Worm (Caenorhabditis elegans): Measurements from ENCODE around the gene btb-20.

DNA sequence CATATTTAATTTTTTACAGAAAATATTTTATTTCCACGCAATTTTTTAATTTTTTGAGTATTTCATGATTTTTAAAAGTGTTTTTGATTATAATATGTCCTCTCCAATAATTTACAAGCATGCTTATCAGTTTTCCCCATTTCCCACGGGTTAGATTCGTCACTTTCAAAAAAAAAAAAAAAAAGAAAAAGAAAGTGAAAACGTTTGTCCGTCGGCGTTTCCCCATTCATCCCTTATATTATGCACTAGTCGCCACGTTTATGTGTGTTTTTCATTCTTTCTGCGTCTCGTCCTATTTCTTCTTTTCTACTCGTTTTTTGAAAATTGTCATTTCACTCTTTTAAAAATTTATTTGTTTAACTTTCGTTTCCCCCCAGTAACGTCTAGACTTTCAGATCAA lies 33.9 kb downstream of the btb-20 start, which contains the start of gene vnut-1:
- TF ChIP-seq unc-55 (GFP tag; optimal IDR thresholded peaks at IDR 0.05): no peak
- no peak for TF ChIP-seq nhr-11 (tag; optimal IDR thresholded peaks at IDR 0.05)
- no peak for TF ChIP-seq ama-1 (optimal IDR thresholded peaks at IDR 0.05)
- TF ChIP-seq ceh-34 (tag; optimal IDR thresholded peaks at IDR 0.05): no peak
- TF ChIP-seq dve-1 (tag; optimal IDR thresholded peaks at IDR 0.05): no peak
- no peak for TF ChIP-seq ahr-1 (tag; optimal IDR thresholded peaks at IDR 0.05)
- TF ChIP-seq pha-4 (tag; optimal IDR thresholded peaks at IDR 0.05): no peak
- TF ChIP-seq ceh-22 (tag; optimal IDR thresholded peaks at IDR 0.05): no peak
- TF ChIP-seq pros-1 (tag; optimal IDR thresholded peaks at IDR 0.05): no peak
- no peak for TF ChIP-seq fkh-6 (tag; optimal IDR thresholded peaks at IDR 0.05)
- TF ChIP-seq che-1 (tag; optimal IDR thresholded peaks at IDR 0.05): no peak
- no peak for TF ChIP-seq tbx-2 (tag; optimal IDR thresholded peaks at IDR 0.05)
